Fruit fly (Drosophila melanogaster): ENCODE measurements around the gene Rpn3.

Rpn3 gene

dm6 chr2L:19009130-19009529 is 42.5 kb upstream of the Rpn3 start, which contains the start of gene RpL30 (continued):
- TF ChIP-seq Ptx1 (GFP tag; IDR thresholded peaks at IDR 0.05) (peak; percentile 78), Hr3 (GFP tag; optimal IDR thresholded peaks at IDR 0.05) (peak; percentile 51), CG12942 (GFP tag; optimal IDR thresholded peaks at IDR 0.05) (peak; percentile 84), gt (GFP tag; IDR thresholded peaks at IDR 0.05) (0 out of 2 replicates have a peak, but pooled peaks have one; percentile 43), Rfx (GFP tag; IDR thresholded peaks at IDR 0.05) (peak; percentile 93), ci (GFP tag; IDR thresholded peaks at IDR 0.05) (peak; percentile 99), lov (optimal IDR thresholded peaks at IDR 0.05) (no peak), lov (GFP tag; IDR thresholded peaks at IDR 0.05) (peak; percentile 95), CG7987 (GFP tag; optimal IDR thresholded peaks at IDR 0.05) (peak; percentile 98), CG12236 (GFP tag; optimal IDR thresholded peaks at IDR 0.05) (peak; percentile 85), Abd-B (GFP tag; optimal IDR thresholded peaks at IDR 0.05) (peak; percentile 85), CG9817 (tag; optimal IDR thresholded peaks at IDR 0.05) (peak; percentile 80), CG4424 (GFP tag; optimal IDR thresholded peaks at IDR 0.05) (peak; percentile 83), HmgD (GFP tag; optimal IDR thresholded peaks at IDR 0.05) (peak; percentile 96), CG12299 (tag; optimal IDR thresholded peaks at IDR 0.05) (peak; percentile 92), CG11093 (GFP tag; IDR thresholded peaks at IDR 0.05) (no peak), CG17186 (GFP tag; optimal IDR thresholded peaks at IDR 0.05) (peak; percentile 83), tgo (GFP tag; IDR thresholded peaks at IDR 0.05) (peak; percentile 81), Usf (GFP tag; optimal IDR thresholded peaks at IDR 0.05) (peak; percentile 80), prd (optimal IDR thresholded peaks at IDR 0.05) (no peak), prd (GFP tag; IDR thresholded peaks at IDR 0.05) (peak; percentile 71), chm (GFP tag; IDR thresholded peaks at IDR 0.05) (peak; percentile 96), CG42726 (GFP tag; IDR thresholded peaks at IDR 0.05; ENCODE audit: partially characterized antibody) (peak; percentile 55), E2f2 (GFP tag; IDR thresholded peaks at IDR 0.05) (peak; percentile 99), da (GFP tag; optimal IDR thresholded peaks at IDR 0.05) (peak; percentile 88), Kr (GFP tag; optimal IDR thresholded peaks at IDR 0.05) (peak; percentile 94), dimm (GFP tag; IDR thresholded peaks at IDR 0.05) (peak; percentile 50; the same call in 1 of the 2 replicates), CG17328 (GFP tag; IDR thresholded peaks at IDR 0.05) (peak; percentile 92), CG16779 (GFP tag; IDR thresholded peaks at IDR 0.05) (peak; percentile 91), ATbp (GFP tag; optimal IDR thresholded peaks at IDR 0.05) (peak; percentile 91), CG10543 (GFP tag; optimal IDR thresholded peaks at IDR 0.05) (peak; percentile 95), CG16815 (GFP tag; optimal IDR thresholded peaks at IDR 0.05) (peak; percentile 59), CG18619 (GFP tag; optimal IDR thresholded peaks at IDR 0.05) (peak; percentile 92), CG1529 (GFP tag; optimal IDR thresholded peaks at IDR 0.05) (peak; percentile 85), stc (GFP tag; IDR thresholded peaks at IDR 0.05) (peak; percentile 91), Dbx (GFP tag; IDR thresholded peaks at IDR 0.05) (peak; percentile 94), Mes4 (GFP tag; optimal IDR thresholded peaks at IDR 0.05) (peak; percentile 98), Deaf1 (tag; optimal IDR thresholded peaks at IDR 0.05) (peak; percentile 60), klu (GFP tag; IDR thresholded peaks at IDR 0.05) (no peak; the same call in 1 of the 2 replicates), ham (GFP tag; IDR thresholded peaks at IDR 0.05) (peak; percentile 83; the same call in 1 of the 2 replicates), CG14860 (GFP tag; IDR thresholded peaks at IDR 0.05; ENCODE audit: partially characterized antibody) (no peak), CG12155 (GFP tag; optimal IDR thresholded peaks at IDR 0.05) (peak; percentile 68), CG1602 (GFP tag; optimal IDR thresholded peaks at IDR 0.05) (peak; percentile 65), gce (GFP tag; IDR thresholded peaks at IDR 0.05) (peak; percentile 94), ems (GFP tag; optimal IDR thresholded peaks at IDR 0.05) (peak; percentile 88), CG4854 (GFP tag; optimal IDR thresholded peaks at IDR 0.05) (peak; percentile 98), CG10654 (GFP tag; optimal IDR thresholded peaks at IDR 0.05) (peak; percentile 80), CG13894 (tag; optimal IDR thresholded peaks at IDR 0.05) (peak; percentile 92), fu2 (GFP tag; optimal IDR thresholded peaks at IDR 0.05) (peak; percentile 77), esg (GFP tag; conservative IDR thresholded peaks at IDR 0.05) (0 out of 2 replicates have a peak, but pooled peaks have one; percentile 39), CG3065 (GFP tag; optimal IDR thresholded peaks at IDR 0.05) (peak; percentile 81), her (GFP tag; optimal IDR thresholded peaks at IDR 0.05) (peak; percentile 94)
